Worm (Caenorhabditis elegans): ENCODE results near the gene srg-47.

srg-47 gene

ce11 chrV:14556187-14556586 is at the start of gene srg-47:
Gene srg-47, minus strand, starts transcription at chrV:14556287.
- TF ChIP-seq hpl-2 (GFP tag; optimal IDR thresholded peaks at IDR 0.05): no peak
- peak; percentile 41 for TF ChIP-seq ceh-8 (GFP tag; optimal IDR thresholded peaks at IDR 0.05)

- TF ChIP-seq lin-14 (GFP tag; optimal IDR thresholded peaks at IDR 0.05) (peak; percentile 38), efl-3 (GFP tag; optimal IDR thresholded peaks at IDR 0.05) (no peak)
These were observed 47.7 kb upstream of the srg-47 start for ce11 chrV:14603755-14604154.

ce11 chrV:14599972-14600371 is 43.9 kb upstream of the srg-47 start, which contains the start of gene glb-22:
Gene glb-22, plus strand, starts transcription at chrV:14600272.
- TF ChIP-seq ces-1 (GFP tag; optimal IDR thresholded peaks at IDR 0.05) (no peak), unc-62 (GFP tag; optimal IDR thresholded peaks at IDR 0.05) (no peak), nhr-237 (tag; optimal IDR thresholded peaks at IDR 0.05) (no peak), lin-15B (tag; optimal IDR thresholded peaks at IDR 0.05) (no peak), snu-23 (GFP tag; optimal IDR thresholded peaks at IDR 0.05) (no peak), ztf-11 (tag; optimal IDR thresholded peaks at IDR 0.05) (no peak), dpl-1 (GFP tag; optimal IDR thresholded peaks at IDR 0.05) (no peak)

- TF ChIP-seq Y116A8C.19 (tag; optimal IDR thresholded peaks at IDR 0.05; ENCODE audit: borderline replicate concordance): no peak
- no peak for TF ChIP-seq lir-3 (tag; optimal IDR thresholded peaks at IDR 0.05; ENCODE audit: poor library complexity)
- TF ChIP-seq efl-3 (GFP tag; optimal IDR thresholded peaks at IDR 0.05): no peak
- TF ChIP-seq mep-1 (tag; optimal IDR thresholded peaks at IDR 0.05): peak; percentile 27
- TF ChIP-seq lsy-2 (tag; optimal IDR thresholded peaks at IDR 0.05): peak in 1 of 2 experiments; percentile 57
- TF ChIP-seq skn-1 (tag; optimal IDR thresholded peaks at IDR 0.05): no peak
- no peak for TF ChIP-seq dsc-1 (tag; optimal IDR thresholded peaks at IDR 0.05)
- no peak for TF ChIP-seq nhr-47 (tag; optimal IDR thresholded peaks at IDR 0.05)
- TF ChIP-seq ztf-4 (tag; optimal IDR thresholded peaks at IDR 0.05): no peak
- no peak for TF ChIP-seq F16B12.6 (tag; optimal IDR thresholded peaks at IDR 0.05)
- peak; percentile 16 to 35 for TF ChIP-seq efl-1 (optimal IDR thresholded peaks at IDR 0.05)
- peak; percentile 36 to 51 for TF ChIP-seq efl-1 (GFP tag; optimal IDR thresholded peaks at IDR 0.05 in 1 of 2)
- peak; percentile 31 for TF ChIP-seq rnt-1 (tag; optimal IDR thresholded peaks at IDR 0.05)
- no peak for TF ChIP-seq vab-15 (tag; optimal IDR thresholded peaks at IDR 0.05)
- peak in 1 of 3 experiments; percentile 52 for TF ChIP-seq dpl-1 (GFP tag; optimal IDR thresholded peaks at IDR 0.05)
- TF ChIP-seq C16A3.4 (tag; optimal IDR thresholded peaks at IDR 0.05): peak; percentile 3
- TF ChIP-seq lin-14 (GFP tag; optimal IDR thresholded peaks at IDR 0.05): peak; percentile 81
- no peak for TF ChIP-seq nhr-237 (tag; optimal IDR thresholded peaks at IDR 0.05)
- TF ChIP-seq lin-35 (GFP tag; optimal IDR thresholded peaks at IDR 0.05): peak; percentile 19 to 45
- peak; percentile 1 for TF ChIP-seq blmp-1 (tag; optimal IDR thresholded peaks at IDR 0.05)
- no peak for TF ChIP-seq ceh-88 (GFP tag; IDR thresholded peaks at IDR 0.05)
These were observed 41.6 kb upstream of the srg-47 start, which contains the start of gene R11H6.2 for ce11 chrV:14597681-14598184. Gene R11H6.2, plus strand, starts transcription at chrV:14598006.

ce11 chrV:14597005-14597680 is 41.1 kb upstream of the srg-47 start, which contains the start of gene pes-9:
Gene pes-9, minus strand, starts transcription at chrV:14597034.
- TF ChIP-seq lin-35 (GFP tag; optimal IDR thresholded peaks at IDR 0.05): peak in 1 of 2 experiments; percentile 4
- TF ChIP-seq unc-98 (GFP tag; IDR thresholded peaks at IDR 0.05): no peak
- TF ChIP-seq egl-13 (tag; optimal IDR thresholded peaks at IDR 0.05): no peak
- TF ChIP-seq lsy-2 (tag; optimal IDR thresholded peaks at IDR 0.05): no peak
- TF ChIP-seq nhr-85 (tag): no peak
- TF ChIP-seq mab-9 (GFP tag; IDR thresholded peaks at IDR 0.05): no peak
- TF ChIP-seq zag-1 (tag; optimal IDR thresholded peaks at IDR 0.05): no peak
- no peak for TF ChIP-seq skn-1 (tag; optimal IDR thresholded peaks at IDR 0.05)
- TF ChIP-seq nhr-12 (tag; optimal IDR thresholded peaks at IDR 0.05): no peak
- TF ChIP-seq mef-2 (tag; optimal IDR thresholded peaks at IDR 0.05): no peak
- TF ChIP-seq elt-2 (tag; optimal IDR thresholded peaks at IDR 0.05): peak; percentile 42
- no peak for TF ChIP-seq efl-1 (optimal IDR thresholded peaks at IDR 0.05)
- peak in 1 of 2 experiments; percentile 9 for TF ChIP-seq efl-1 (GFP tag; optimal IDR thresholded peaks at IDR 0.05 in 1 of 2)
- TF ChIP-seq ceh-82 (tag; optimal IDR thresholded peaks at IDR 0.05): no peak
- no peak for TF ChIP-seq ceh-63 (GFP tag; optimal IDR thresholded peaks at IDR 0.05)
